Fruit fly (Drosophila melanogaster) whole organism, adult: ENCODE results near the gene nmd.

Experiments
- CG11617 ChIP-seq: fragments of 200-800 bp; sonication (Bioruptor generic); optimal IDR thresholded peaks from 2 replicates; lab custom pipeline; 2017; ENCODE audit warnings: mild to moderate bottlenecking, missing biosample characterization, missing genetic modification reagents, missing genetic modification characterization
- CG14711 ChIP-seq: fragments of 200-800 bp; sonication (Bioruptor generic); optimal IDR thresholded peaks from 2 replicates; lab custom pipeline; 2018; ENCODE audit warnings: missing biosample characterization, mild to moderate bottlenecking, missing genetic modification characterization, moderate library complexity
- CG1620 ChIP-seq: fragments of 200-800 bp; sonication (Bioruptor generic); optimal IDR thresholded peaks from 2 replicates; lab custom pipeline; 2016; ENCODE audit warnings: missing biosample characterization, missing genetic modification characterization
- CG33017 ChIP-seq: fragments of 200-800 bp; sonication (Bioruptor generic); optimal IDR thresholded peaks from 2 replicates; lab custom pipeline; 2018; ENCODE audit warnings: missing biosample characterization, mild to moderate bottlenecking, missing genetic modification characterization, moderate library complexity
- CG5204 ChIP-seq: fragments of 200-800 bp; sonication (Bioruptor generic); optimal IDR thresholded peaks from 2 replicates; lab custom pipeline; 2016; ENCODE audit warnings: missing biosample characterization, missing genetic modification characterization
- CG7045 ChIP-seq: fragments of 200-800 bp; sonication (Bioruptor generic); optimal IDR thresholded peaks from 2 replicates; lab custom pipeline; 2017; ENCODE audit warnings: missing biosample characterization, mild to moderate bottlenecking, missing genetic modification characterization
- CG7101 ChIP-seq: fragments of 200-800 bp; sonication (Bioruptor generic); optimal IDR thresholded peaks from 2 replicates; lab custom pipeline; 2018; ENCODE audit warnings: missing biosample characterization, mild to moderate bottlenecking, missing genetic modification characterization, moderate library complexity
- Crg-1 ChIP-seq: fragments of 200-800 bp; sonication (Bioruptor generic); optimal IDR thresholded peaks from 2 replicates; lab custom pipeline; 2016; ENCODE audit warnings: missing biosample characterization, missing genetic modification characterization
- Mnt ChIP-seq: fragments of 200-800 bp; sonication (Bioruptor generic); optimal IDR thresholded peaks from 2 replicates; lab custom pipeline; 2016; ENCODE audit warnings: missing biosample characterization, mild to moderate bottlenecking, missing genetic modification characterization
- cic ChIP-seq: fragments of 200-800 bp; sonication (Bioruptor generic); optimal IDR thresholded peaks from 2 replicates; lab custom pipeline; 2017; ENCODE audit warnings: missing biosample characterization, mild to moderate bottlenecking, missing genetic modification characterization, moderate library complexity
- tj ChIP-seq: fragments of 200-800 bp; sonication (Bioruptor generic); optimal IDR thresholded peaks from 3 replicates; lab custom pipeline; 2017; ENCODE audit warnings: missing biosample characterization, mild to moderate bottlenecking, missing genetic modification characterization, moderate library complexity
- toe ChIP-seq: fragments of 200-800 bp; sonication (Bioruptor generic); optimal IDR thresholded peaks from 2 replicates; lab custom pipeline; 2016; ENCODE audit warnings: missing biosample characterization, missing genetic modification characterization

dm6 chr2L:10280772-10281171 is 23.0 kb downstream of the nmd start, which contains the start of gene CG34043:
- TF ChIP-seq toe (no peak), CG7101 (tag; lab: Kevin White, UChicago) (no peak), CG1620 (no peak), tj (GFP tag; lab: Kevin White, UChicago) (no peak), CG11617 (GFP tag; lab: Kevin White, UChicago) (no peak), Mnt (no peak), CG33017 (tag; lab: Kevin White, UChicago) (no peak), cic (GFP tag; lab: Kevin White, UChicago) (no peak), CG14711 (no peak), Crg-1 (GFP tag; lab: Kevin White, UChicago) (no peak), CG5204 (GFP tag; lab: Kevin White, UChicago) (no peak), CG7045 (GFP tag; lab: Kevin White, UChicago) (no peak)
